Worm (Caenorhabditis elegans) whole organism, L3 larva: Measurements from ENCODE around the gene mcm-3.

Experiments used
- ama-1 ChIP-seq: fragments of 150-350 bp; optimal IDR thresholded peaks from 2 replicates; lab custom pipeline; 2018
- ceh-82 ChIP-seq: fragments of 150-350 bp; optimal IDR thresholded peaks from 2 replicates; lab custom pipeline; 2014; ENCODE audit warnings: missing biosample characterization, missing genetic modification characterization
- daf-12 ChIP-seq: fragments of 150-350 bp; optimal IDR thresholded peaks from 2 replicates; lab custom pipeline; 2014; ENCODE audit warnings: missing biosample characterization, missing genetic modification reagents, missing genetic modification characterization
- elt-1 ChIP-seq: fragments of 150-350 bp; optimal IDR thresholded peaks from 2 replicates; lab custom pipeline; 2014; ENCODE audit warnings: missing biosample characterization, missing genetic modification characterization
- elt-2 ChIP-seq: sonication (generic microtip); optimal IDR thresholded peaks from 2 replicates; lab custom pipeline; 2016; ENCODE audit warnings: missing genetic modification reagents, mild to moderate bottlenecking, missing genetic modification characterization, missing compliant biosample characterization
- nfya-1 ChIP-seq: sonication (generic microtip); optimal IDR thresholded peaks from 2 replicates; lab custom pipeline; 2017; ENCODE audit warnings: missing genetic modification characterization, mild to moderate bottlenecking, missing compliant biosample characterization, antibody characterized with exemption, moderate library complexity; ENCODE audit not compliant: insufficient read depth

The mcm-3 gene

ce11 chrV:15012542-15013301, 46.7 kb downstream of the mcm-3 start:
- no peak for TF ChIP-seq ceh-82
- peak; percentile 10 for TF ChIP-seq nfya-1 (tag; lab: Kevin White, UChicago)
- TF ChIP-seq ama-1 = peak; percentile 22
- TF ChIP-seq elt-1 (tag; lab: Kevin White, UChicago) = peak; percentile 49
- TF ChIP-seq elt-2 (tag; lab: Kevin White, UChicago) = peak; percentile 30

DNA sequence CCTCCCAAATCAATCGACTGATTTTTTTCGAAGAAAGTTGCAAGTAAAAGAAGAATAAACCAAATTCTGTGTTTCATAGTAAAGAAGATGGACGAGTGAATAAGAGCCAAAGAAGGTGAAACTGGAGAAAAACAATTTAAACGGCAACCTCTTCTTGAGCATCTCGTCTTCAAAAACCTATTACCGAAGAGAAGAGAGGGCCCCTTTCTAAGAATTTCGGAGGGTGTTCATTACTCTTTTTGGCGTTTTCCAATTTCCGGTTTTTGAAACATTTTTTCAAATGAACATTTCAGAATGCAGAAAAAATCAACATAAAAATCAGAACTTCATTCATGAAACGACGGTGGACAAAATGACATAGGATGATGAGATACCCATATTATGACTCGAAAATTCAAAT, 47.8 kb downstream of the mcm-3 start, which contains the start of gene nmr-2:
Gene nmr-2 (minus strand): TSS at position 101 of the 400 bp plus-strand sequence.
- TF ChIP-seq daf-12 = no peak
